Worm (Caenorhabditis elegans) whole organism, midembryonic: Measurements from ENCODE around the gene clec-168.

ENCODE experiments used
- T22C8.4 ChIP-seq: fragments of 200-800 bp; sonication (Bioruptor generic); IDR thresholded peaks from 2 replicates; pipeline ENCODE4 v1.3.6; 2022; ENCODE audit warnings: missing genetic modification characterization, missing compliant biosample characterization
- cog-1 ChIP-seq: sonication (generic microtip); optimal IDR thresholded peaks from 2 replicates; lab custom pipeline; 2016; ENCODE audit warnings: missing genetic modification characterization, missing compliant biosample characterization
- flt-1 ChIP-seq: fragments of 200-800 bp; sonication (Bioruptor generic); IDR thresholded peaks from 2 replicates; pipeline ENCODE4 v1.3.6; 2022; ENCODE audit warnings: missing genetic modification characterization, missing compliant biosample characterization
- klf-2 ChIP-seq: fragments of 200-800 bp; sonication (Bioruptor generic); conservative IDR thresholded peaks from 2 replicates; pipeline ENCODE4 v1.3.6; 2022; ENCODE audit warnings: missing genetic modification reagents, missing genetic modification characterization, missing compliant biosample characterization
- med-1 ChIP-seq: sonication (generic microtip); optimal IDR thresholded peaks from 2 replicates; lab custom pipeline; 2017; ENCODE audit warnings: missing genetic modification characterization, mild to moderate bottlenecking, missing compliant biosample characterization, antibody characterized with exemption, missing genetic modification reagents; ENCODE audit not compliant: insufficient read depth
- ref-1 ChIP-seq: fragments of 200-800 bp; sonication (Bioruptor generic); conservative IDR thresholded peaks from 2 replicates; pipeline ENCODE4 v1.3.6; 2022; ENCODE audit warnings: missing genetic modification reagents, missing genetic modification characterization, missing compliant biosample characterization
- tab-1 ChIP-seq: fragments of 200-800 bp; sonication (Bioruptor generic); IDR thresholded peaks from 2 replicates; pipeline ENCODE4 v1.3.6; 2022; ENCODE audit warnings: missing genetic modification characterization, missing compliant biosample characterization
- ztf-23 ChIP-seq: fragments of 200-800 bp; sonication (Bioruptor generic); IDR thresholded peaks from 2 replicates; pipeline ENCODE4 v1.3.6; 2022; ENCODE audit warnings: missing genetic modification reagents, missing genetic modification characterization, missing compliant biosample characterization
- ztf-29 ChIP-seq: fragments of 200-800 bp; sonication (Bioruptor generic); IDR thresholded peaks from 2 replicates; pipeline ENCODE4 v1.3.6; 2022; ENCODE audit warnings: missing genetic modification reagents, missing genetic modification characterization, missing compliant biosample characterization

The clec-168 gene

DNA sequence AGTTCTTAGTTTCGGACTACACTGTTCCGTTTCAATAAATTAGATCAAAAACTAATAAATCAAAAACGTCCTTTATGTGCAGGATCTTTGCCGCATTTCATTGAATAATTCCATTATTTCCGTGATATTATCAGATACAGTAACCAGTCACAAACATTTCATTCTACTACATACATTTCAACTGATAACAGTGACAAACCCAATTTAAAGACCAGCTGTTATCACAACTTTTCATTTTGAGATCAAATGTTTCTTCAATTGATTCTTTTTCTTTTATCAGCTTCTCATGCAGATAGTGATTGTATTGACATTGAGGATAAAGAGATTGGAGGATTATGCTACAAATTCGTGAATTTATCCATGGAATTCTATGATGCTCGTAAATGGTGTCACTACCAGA, at the start of gene clec-168:
Gene clec-168, plus strand, starts transcription at position 247 of the 400 bp plus-strand sequence.
- no peak for TF ChIP-seq med-1

ce11 chrIV:1207980-1208379, 48.8 kb upstream of the clec-168 start, which contains the start of gene dsl-1:
Gene dsl-1 (minus strand): TSS chrIV:1208080.
- TF ChIP-seq med-1: no peak
- no peak for TF ChIP-seq cog-1 (tag; lab: Kevin White, UChicago)
- TF ChIP-seq flt-1: no peak

DNA sequence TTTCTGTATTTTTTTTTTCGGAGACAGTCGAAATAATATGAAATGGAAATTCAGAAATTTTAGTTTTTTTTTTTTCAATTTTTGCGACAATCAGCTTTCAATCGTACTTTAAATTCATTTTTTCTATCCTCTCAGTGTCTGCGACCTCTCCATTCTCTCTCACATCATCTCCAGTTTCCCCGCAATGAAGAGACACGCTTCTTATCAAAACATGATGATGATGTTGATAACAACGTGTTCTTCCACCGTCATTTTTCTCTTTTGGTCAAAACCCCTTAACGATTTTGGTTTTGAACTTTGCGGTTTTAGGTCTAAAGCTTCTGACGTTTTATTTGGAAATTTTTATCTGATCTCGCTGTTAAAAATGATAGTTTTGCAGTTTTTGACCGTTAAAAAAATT, 47.4 kb upstream of the clec-168 start:
- TF ChIP-seq flt-1 (no peak), ref-1 (GFP tag; lab: Robert Waterston, UW) (no peak), med-1 (no peak), tab-1 (no peak), ztf-29 (GFP tag; lab: Robert Waterston, UW) (no peak), ztf-23 (no peak), cog-1 (tag; lab: Kevin White, UChicago) (no peak), T22C8.4 (GFP tag; lab: Robert Waterston, UW) (no peak)

ce11 chrIV:1209813-1210212, 47.0 kb upstream of the clec-168 start:
- TF ChIP-seq tab-1 (no peak), T22C8.4 (GFP tag; lab: Robert Waterston, UW) (no peak), ztf-23 (no peak), cog-1 (tag; lab: Kevin White, UChicago) (no peak), med-1 (no peak), ztf-29 (GFP tag; lab: Robert Waterston, UW) (no peak), flt-1 (no peak), ref-1 (GFP tag; lab: Robert Waterston, UW) (no peak), klf-2 (GFP tag; lab: Robert Waterston, UW) (no peak)

DNA sequence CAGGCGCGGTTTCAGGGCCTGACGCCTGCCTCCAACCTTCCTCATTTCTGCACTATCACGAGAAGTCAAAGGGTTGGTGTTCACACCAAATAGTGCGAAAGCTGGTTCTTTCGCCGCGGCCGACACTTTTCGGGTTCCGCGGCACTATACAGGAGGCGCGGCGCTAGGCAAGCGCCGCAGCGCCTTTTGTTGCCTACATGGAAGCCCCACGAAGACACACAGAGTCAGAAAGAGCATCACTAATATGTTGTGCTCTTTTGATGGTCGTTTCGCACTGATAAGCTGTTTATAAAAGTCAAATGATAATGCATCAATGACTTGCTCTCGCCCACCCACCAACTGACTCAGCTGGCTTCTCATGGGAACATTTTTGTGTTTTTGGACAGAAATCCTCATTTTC, 44.9 kb upstream of the clec-168 start:
- no peak for TF ChIP-seq ref-1 (GFP tag; lab: Robert Waterston, UW)
- TF ChIP-seq T22C8.4 (GFP tag; lab: Robert Waterston, UW): no peak
- TF ChIP-seq flt-1: no peak
- TF ChIP-seq cog-1 (tag; lab: Kevin White, UChicago): no peak
- no peak for TF ChIP-seq ztf-29 (GFP tag; lab: Robert Waterston, UW)
- TF ChIP-seq med-1: no peak
- TF ChIP-seq ztf-23: no peak
- no peak for TF ChIP-seq klf-2 (GFP tag; lab: Robert Waterston, UW)
- no peak for TF ChIP-seq tab-1

DNA sequence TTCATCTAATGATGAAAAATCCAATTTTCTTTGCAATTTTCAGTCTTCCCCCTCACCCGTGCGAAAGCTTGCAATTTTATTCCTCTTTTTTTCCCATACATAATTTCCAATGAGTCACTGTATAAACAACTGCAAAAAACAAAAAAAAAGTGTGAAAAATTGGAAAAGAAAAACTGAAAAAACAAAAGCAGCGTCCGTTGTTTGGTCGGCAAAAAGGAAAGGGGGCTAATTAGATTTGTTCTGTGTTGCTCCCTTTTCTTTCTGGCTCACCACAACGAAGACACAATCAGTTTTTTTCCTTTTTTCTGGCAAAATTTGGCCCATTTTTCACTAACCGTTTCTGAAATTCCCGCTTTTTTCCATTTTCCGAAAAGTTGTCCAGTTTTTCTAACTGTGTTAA, 44.4 kb upstream of the clec-168 start:
- TF ChIP-seq ztf-29 (GFP tag; lab: Robert Waterston, UW) (no peak), T22C8.4 (GFP tag; lab: Robert Waterston, UW) (no peak), ref-1 (GFP tag; lab: Robert Waterston, UW) (no peak), tab-1 (no peak), klf-2 (GFP tag; lab: Robert Waterston, UW) (no peak), ztf-23 (no peak), flt-1 (no peak), cog-1 (tag; lab: Kevin White, UChicago) (no peak), med-1 (no peak)

ce11 chrIV:1213192-1213591, 43.6 kb upstream of the clec-168 start:
- TF ChIP-seq cog-1 (tag; lab: Kevin White, UChicago) (no peak), klf-2 (GFP tag; lab: Robert Waterston, UW) (no peak), tab-1 (no peak), ztf-23 (no peak), T22C8.4 (GFP tag; lab: Robert Waterston, UW) (no peak), ztf-29 (GFP tag; lab: Robert Waterston, UW) (no peak), flt-1 (no peak), med-1 (no peak), ref-1 (GFP tag; lab: Robert Waterston, UW) (no peak)

- no peak for TF ChIP-seq flt-1
- no peak for TF ChIP-seq tab-1
- no peak for TF ChIP-seq klf-2 (GFP tag; lab: Robert Waterston, UW)
- TF ChIP-seq med-1: no peak
Measured at ce11 chrIV:1215536-1215935, 41.2 kb upstream of the clec-168 start.

DNA sequence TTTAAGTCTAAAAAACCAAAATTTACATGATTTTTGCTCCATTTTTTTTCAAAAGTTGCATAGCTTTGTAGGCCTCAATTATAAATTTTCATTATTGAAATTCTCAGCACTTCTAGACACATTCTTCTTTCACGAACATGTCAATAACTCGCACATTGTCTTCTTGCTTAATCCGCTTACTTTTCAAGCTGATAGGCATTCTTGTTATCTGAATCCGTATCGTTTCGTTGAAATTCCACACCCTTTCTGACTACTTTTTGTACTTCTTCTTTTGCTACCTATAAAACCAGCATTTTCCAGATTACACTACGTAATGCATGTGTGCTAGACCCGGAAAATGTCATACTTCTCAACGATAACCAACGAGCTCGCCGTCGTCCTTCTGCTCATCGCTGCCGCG, 40.5 kb upstream of the clec-168 start, which contains the start of gene W09G12.9:
Gene W09G12.9, plus strand, starts transcription at position 301 of the 400 bp plus-strand sequence.
- TF ChIP-seq med-1: no peak

- TF ChIP-seq ztf-23: no peak
- TF ChIP-seq ref-1 (GFP tag; lab: Robert Waterston, UW): no peak
- TF ChIP-seq tab-1: no peak
- TF ChIP-seq klf-2 (GFP tag; lab: Robert Waterston, UW): no peak
- TF ChIP-seq T22C8.4 (GFP tag; lab: Robert Waterston, UW): no peak
- no peak for TF ChIP-seq flt-1
- TF ChIP-seq ztf-29 (GFP tag; lab: Robert Waterston, UW): no peak
- TF ChIP-seq cog-1 (tag; lab: Kevin White, UChicago): no peak
- TF ChIP-seq med-1: no peak
Measured at ce11 chrIV:1221167-1221566, 35.6 kb upstream of the clec-168 start, which contains the start of gene W09G12.10. Gene W09G12.10 (minus strand): TSS chrIV:1221287.

ce11 chrIV:1224781-1225180, 32.0 kb upstream of the clec-168 start:
- TF ChIP-seq tab-1 (no peak), ref-1 (GFP tag; lab: Robert Waterston, UW) (no peak), ztf-23 (no peak), klf-2 (GFP tag; lab: Robert Waterston, UW) (no peak), med-1 (no peak), flt-1 (no peak), ztf-29 (GFP tag; lab: Robert Waterston, UW) (no peak), cog-1 (tag; lab: Kevin White, UChicago) (no peak), T22C8.4 (GFP tag; lab: Robert Waterston, UW) (no peak)
